Worm (Caenorhabditis elegans) whole organism, late embryonic: ENCODE measurements around the gene F19B10.6.

Source experiments
- ama-1 ChIP-seq: fragments of 150-350 bp; optimal IDR thresholded peaks from 2 replicates; lab custom pipeline; 2014
- ceh-18 ChIP-seq: sonication (generic microtip); optimal IDR thresholded peaks from 2 replicates; lab custom pipeline; 2016; ENCODE audit warnings: missing genetic modification characterization, missing compliant biosample characterization
- ceh-45 ChIP-seq: fragments of 200-800 bp; sonication (Bioruptor generic); IDR thresholded peaks from 2 replicates; pipeline ENCODE4 v1.3.6; 2022; ENCODE audit warnings: missing genetic modification reagents, missing genetic modification characterization, missing compliant biosample characterization
- fkh-10 ChIP-seq: fragments of 150-350 bp; optimal IDR thresholded peaks from 2 replicates; lab custom pipeline; 2014; ENCODE audit warnings: missing biosample characterization, missing genetic modification reagents, missing genetic modification characterization
- gmeb-2 ChIP-seq: sonication (generic microtip); optimal IDR thresholded peaks from 2 replicates; lab custom pipeline; 2016; ENCODE audit warnings: missing genetic modification characterization, inconsistent platforms, missing compliant biosample characterization
- lin-11 ChIP-seq: fragments of 200-800 bp; sonication (Bioruptor generic); optimal IDR thresholded peaks from 2 replicates; lab custom pipeline; 2018; ENCODE audit warnings: mild to moderate bottlenecking, missing genetic modification characterization, missing compliant biosample characterization
- pat-9 ChIP-seq: fragments of 200-800 bp; sonication (Bioruptor generic); optimal IDR thresholded peaks from 2 replicates; lab custom pipeline; 2018; ENCODE audit warnings: mild to moderate bottlenecking, missing genetic modification characterization, moderate library complexity, missing compliant biosample characterization
- tbx-2 ChIP-seq: sonication (generic microtip); optimal IDR thresholded peaks from 2 replicates; lab custom pipeline; 2016; ENCODE audit warnings: missing genetic modification characterization, missing compliant biosample characterization
- unc-55 ChIP-seq: sonication (generic microtip); optimal IDR thresholded peaks from 2 replicates; lab custom pipeline; 2017; ENCODE audit warnings: missing biosample characterization, missing genetic modification reagents, missing genetic modification characterization
- unc-86 ChIP-seq: sonication (generic microtip); optimal IDR thresholded peaks from 2 replicates; lab custom pipeline; 2016; ENCODE audit warnings: missing genetic modification characterization, missing compliant biosample characterization

ce11 chrII:3684487-3685067 is 20.9 kb upstream of the F19B10.6 start:
- TF ChIP-seq tbx-2, result no peak
- TF ChIP-seq unc-86 (tag; lab: Kevin White, UChicago), result no peak
- TF ChIP-seq fkh-10, result no peak
- no peak for TF ChIP-seq ceh-18 (tag; lab: Kevin White, UChicago)
- TF ChIP-seq unc-55 (GFP tag; lab: Kevin White, UChicago), result no peak
- TF ChIP-seq ceh-45 (GFP tag; lab: Robert Waterston, UW), result no peak
- no peak for TF ChIP-seq ama-1 (lab: Kevin White, UChicago)
- TF ChIP-seq lin-11 (tag; lab: Kevin White, UChicago), result no peak
- TF ChIP-seq pat-9, result no peak
- no peak for TF ChIP-seq gmeb-2 (tag; lab: Kevin White, UChicago)
